Worm (Caenorhabditis elegans): ENCODE measurements around the gene cdc-48.2.

cdc-48.2 gene

ce11 chrII:8185016-8185493 is 46.8 kb downstream of the cdc-48.2 start, which contains the start of the genes mig-5 and cct-1 (continued):
- peak; percentile 93 for TF ChIP-seq ctbp-1 (GFP tag; IDR thresholded peaks at IDR 0.05)
- TF ChIP-seq unc-130 (GFP tag; optimal IDR thresholded peaks at IDR 0.05) = peak; percentile 65
- peak; percentile 25 for TF ChIP-seq ceh-28 (tag; optimal IDR thresholded peaks at IDR 0.05)
- TF ChIP-seq lim-7 (GFP tag; IDR thresholded peaks at IDR 0.05) = no peak
- TF ChIP-seq lsy-2 (tag; optimal IDR thresholded peaks at IDR 0.05) = peak; percentile 99 to 100
- TF ChIP-seq zag-1 (tag; optimal IDR thresholded peaks at IDR 0.05) = peak; percentile 87
- TF ChIP-seq T26A8.4 (GFP tag; IDR thresholded peaks at IDR 0.05) = peak; percentile 97
- TF ChIP-seq snpc-4 (tag; optimal IDR thresholded peaks at IDR 0.05) = no peak
- no peak for TF ChIP-seq ztf-11 (tag; optimal IDR thresholded peaks at IDR 0.05)
- no peak for TF ChIP-seq F26F4.8 (GFP tag; conservative IDR thresholded peaks at IDR 0.05)
- TF ChIP-seq lin-39 (tag; optimal IDR thresholded peaks at IDR 0.05) = peak; percentile 83
- TF ChIP-seq arid-1 (GFP tag; conservative IDR thresholded peaks at IDR 0.05) = peak; percentile 93
- TF ChIP-seq saeg-2 (GFP tag; IDR thresholded peaks at IDR 0.05) = peak; percentile 76; the same call in 1 of the 2 replicates
- TF ChIP-seq daf-12 (tag; optimal IDR thresholded peaks at IDR 0.05) = no peak
- peak; percentile 2 for TF ChIP-seq nhr-76 (tag; optimal IDR thresholded peaks at IDR 0.05)
- peak; percentile 51 to 75 for TF ChIP-seq mdl-1 (tag; optimal IDR thresholded peaks at IDR 0.05)
- peak; percentile 91 for TF ChIP-seq spr-1 (tag; optimal IDR thresholded peaks at IDR 0.05)
- TF ChIP-seq ZK546.5 (tag; optimal IDR thresholded peaks at IDR 0.05) = peak in 1 of 2 experiments; percentile 82
- peak; percentile 66 for TF ChIP-seq egl-43 (GFP tag; IDR thresholded peaks at IDR 0.05)
- TF ChIP-seq jun-1 (tag; optimal IDR thresholded peaks at IDR 0.05) = peak; percentile 86
- no peak for TF ChIP-seq gei-8 (GFP tag; optimal IDR thresholded peaks at IDR 0.05)
- TF ChIP-seq daf-16 (GFP tag; optimal IDR thresholded peaks at IDR 0.05) = peak; percentile 61 to 87
- peak; percentile 84 for TF ChIP-seq daf-16 (tag; optimal IDR thresholded peaks at IDR 0.05)
- no peak for TF ChIP-seq daf-19 (GFP tag; conservative IDR thresholded peaks at IDR 0.05)
- TF ChIP-seq aly-2 (tag; optimal IDR thresholded peaks at IDR 0.05) = no peak
- no peak for TF ChIP-seq tag-97 (GFP tag; IDR thresholded peaks at IDR 0.05)
- peak; percentile 53; the same call in 1 of the 2 replicates for TF ChIP-seq ceh-44 (GFP tag; IDR thresholded peaks at IDR 0.05)
- no peak for TF ChIP-seq nhr-111 (GFP tag; optimal IDR thresholded peaks at IDR 0.05)
- TF ChIP-seq set-16 (GFP tag; IDR thresholded peaks at IDR 0.05) = no peak
- no peak for TF ChIP-seq egl-27 (tag; optimal IDR thresholded peaks at IDR 0.05)
- TF ChIP-seq sdz-12 (GFP tag; optimal IDR thresholded peaks at IDR 0.05) = no peak
- TF ChIP-seq zfp-2 (tag; optimal IDR thresholded peaks at IDR 0.05) = peak; percentile 78
- peak; percentile 53 for TF ChIP-seq ceh-32 (tag; optimal IDR thresholded peaks at IDR 0.05; ENCODE audit: poor library complexity)
- peak in 1 of 2 experiments; percentile 67 for TF ChIP-seq hif-1 (tag; optimal IDR thresholded peaks at IDR 0.05)
- peak; percentile 87 for TF ChIP-seq lin-13 (GFP tag; optimal IDR thresholded peaks at IDR 0.05)
- TF ChIP-seq ceh-82 (tag; optimal IDR thresholded peaks at IDR 0.05) = no peak
- peak; percentile 78 for TF ChIP-seq spr-3 (GFP tag; optimal IDR thresholded peaks at IDR 0.05)
- TF ChIP-seq T20F7.1 (GFP tag; optimal IDR thresholded peaks at IDR 0.05) = peak; percentile 93
- TF ChIP-seq cey-2 (tag; optimal IDR thresholded peaks at IDR 0.05; ENCODE audit: borderline replicate concordance, insufficient read depth) = no peak
- peak; percentile 88 for TF ChIP-seq nhr-10 (tag; optimal IDR thresholded peaks at IDR 0.05)
- TF ChIP-seq dmd-8 (GFP tag; IDR thresholded peaks at IDR 0.05) = no peak
- TF ChIP-seq ztf-7 (tag; optimal IDR thresholded peaks at IDR 0.05) = peak; percentile 87
- peak; percentile 88 for TF ChIP-seq F37D6.2 (tag; optimal IDR thresholded peaks at IDR 0.05)
- TF ChIP-seq madf-9 (GFP tag; conservative IDR thresholded peaks at IDR 0.05) = no peak
- no peak for TF ChIP-seq daf-8 (GFP tag; IDR thresholded peaks at IDR 0.05)
- peak; percentile 96 for TF ChIP-seq rbr-2 (tag; optimal IDR thresholded peaks at IDR 0.05)
- peak; percentile 87 for TF ChIP-seq pha-4 (GFP tag; IDR thresholded peaks at IDR 0.05)
- TF ChIP-seq pha-4 (tag; optimal IDR thresholded peaks at IDR 0.05) = peak; percentile 88
- TF ChIP-seq nhr-102 (tag; optimal IDR thresholded peaks at IDR 0.05) = peak; percentile 96
- peak; percentile 98 for TF ChIP-seq hmg-1.1 (GFP tag; IDR thresholded peaks at IDR 0.05)
- no peak for TF ChIP-seq ceh-62 (tag; optimal IDR thresholded peaks at IDR 0.05)
- TF ChIP-seq vab-7 (GFP tag; IDR thresholded peaks at IDR 0.05) = 0 out of 2 replicates have a peak, but pooled peaks have one; percentile 29
